Worm (Caenorhabditis elegans) whole organism, midembryonic: ENCODE measurements around the gene C49F5.8.

Experiments used
- T22C8.4 ChIP-seq: fragments of 200-800 bp; sonication (Bioruptor generic); IDR thresholded peaks from 2 replicates; pipeline ENCODE4 v1.3.6; 2022; ENCODE audit warnings: missing genetic modification characterization, missing compliant biosample characterization
- cog-1 ChIP-seq: sonication (generic microtip); optimal IDR thresholded peaks from 2 replicates; lab custom pipeline; 2016; ENCODE audit warnings: missing genetic modification characterization, missing compliant biosample characterization
- flt-1 ChIP-seq: fragments of 200-800 bp; sonication (Bioruptor generic); IDR thresholded peaks from 2 replicates; pipeline ENCODE4 v1.3.6; 2022; ENCODE audit warnings: missing genetic modification characterization, missing compliant biosample characterization
- klf-2 ChIP-seq: fragments of 200-800 bp; sonication (Bioruptor generic); conservative IDR thresholded peaks from 2 replicates; pipeline ENCODE4 v1.3.6; 2022; ENCODE audit warnings: missing genetic modification reagents, missing genetic modification characterization, missing compliant biosample characterization
- med-1 ChIP-seq: sonication (generic microtip); optimal IDR thresholded peaks from 2 replicates; lab custom pipeline; 2017; ENCODE audit warnings: missing genetic modification characterization, mild to moderate bottlenecking, missing compliant biosample characterization, antibody characterized with exemption, missing genetic modification reagents; ENCODE audit not compliant: insufficient read depth
- ref-1 ChIP-seq: fragments of 200-800 bp; sonication (Bioruptor generic); conservative IDR thresholded peaks from 2 replicates; pipeline ENCODE4 v1.3.6; 2022; ENCODE audit warnings: missing genetic modification reagents, missing genetic modification characterization, missing compliant biosample characterization
- tab-1 ChIP-seq: fragments of 200-800 bp; sonication (Bioruptor generic); IDR thresholded peaks from 2 replicates; pipeline ENCODE4 v1.3.6; 2022; ENCODE audit warnings: missing genetic modification characterization, missing compliant biosample characterization
- ztf-23 ChIP-seq: fragments of 200-800 bp; sonication (Bioruptor generic); IDR thresholded peaks from 2 replicates; pipeline ENCODE4 v1.3.6; 2022; ENCODE audit warnings: missing genetic modification reagents, missing genetic modification characterization, missing compliant biosample characterization
- ztf-29 ChIP-seq: fragments of 200-800 bp; sonication (Bioruptor generic); IDR thresholded peaks from 2 replicates; pipeline ENCODE4 v1.3.6; 2022; ENCODE audit warnings: missing genetic modification reagents, missing genetic modification characterization, missing compliant biosample characterization

The C49F5.8 gene

ce11 chrX:12005499-12005959 is 45.6 kb downstream of the C49F5.8 start, which contains the start of gene sma-5:
sma-5 (minus strand) TSS chrX:12005549.
- TF ChIP-seq cog-1 (tag; lab: Kevin White, UChicago) (no peak), tab-1 (GFP tag; lab: Robert Waterston, UW) (no peak), klf-2 (GFP tag; lab: Robert Waterston, UW) (no peak), ref-1 (no peak), ztf-23 (no peak), ztf-29 (GFP tag; lab: Robert Waterston, UW) (no peak), flt-1 (no peak), med-1 (GFP tag; lab: Kevin White, UChicago) (no peak), T22C8.4 (GFP tag; lab: Robert Waterston, UW) (no peak)

ce11 chrX:12006470-12006869 is 46.5 kb downstream of the C49F5.8 start:
- no peak for TF ChIP-seq T22C8.4 (GFP tag; lab: Robert Waterston, UW)
- no peak for TF ChIP-seq ztf-23
- no peak for TF ChIP-seq med-1 (GFP tag; lab: Kevin White, UChicago)
- no peak for TF ChIP-seq klf-2 (GFP tag; lab: Robert Waterston, UW)
- TF ChIP-seq ref-1 = no peak
- no peak for TF ChIP-seq flt-1
- TF ChIP-seq tab-1 (GFP tag; lab: Robert Waterston, UW) = no peak

ce11 chrX:12007905-12008466 is 48.0 kb downstream of the C49F5.8 start:
- TF ChIP-seq ztf-23 (no peak), klf-2 (GFP tag; lab: Robert Waterston, UW) (no peak), tab-1 (GFP tag; lab: Robert Waterston, UW) (no peak), cog-1 (tag; lab: Kevin White, UChicago) (no peak), ref-1 (no peak), med-1 (GFP tag; lab: Kevin White, UChicago) (no peak), flt-1 (no peak)
